Fruit fly (Drosophila melanogaster) whole organism, embryonic: ENCODE results near the gene Lim3.
A peak's percentile ranks its signal among the peaks of the same experiment; 100 is the strongest.

Source experiments
- Antp ChIP-seq: fragments of 200-800 bp; sonication (Bioruptor generic); optimal IDR thresholded peaks from 3 replicates; lab custom pipeline; 2016; ENCODE audit warnings: missing biosample characterization, missing genetic modification characterization
- CG10979 ChIP-seq: fragments of 200-800 bp; sonication (Bioruptor generic); optimal IDR thresholded peaks from 2 replicates; lab custom pipeline; 2018; ENCODE audit warnings: missing biosample characterization, mild to moderate bottlenecking, missing genetic modification characterization, moderate library complexity
- CG15269 ChIP-seq: fragments of 200-800 bp; sonication (Bioruptor generic); optimal IDR thresholded peaks from 2 replicates; lab custom pipeline; 2018; ENCODE audit warnings: missing biosample characterization, mild to moderate bottlenecking, missing genetic modification characterization, moderate library complexity
- CG1602 ChIP-seq: fragments of 200-800 bp; sonication (Bioruptor generic); optimal IDR thresholded peaks from 3 replicates; lab custom pipeline; 2016; ENCODE audit warnings: missing biosample characterization, missing genetic modification characterization
- CG17359 ChIP-seq: fragments of 200-800 bp; sonication (Bioruptor generic); optimal IDR thresholded peaks from 3 replicates; lab custom pipeline; 2018; ENCODE audit warnings: missing biosample characterization, mild to moderate bottlenecking, missing genetic modification characterization, moderate library complexity
- CG17361 ChIP-seq: fragments of 200-800 bp; sonication (Bioruptor generic); IDR thresholded peaks from 3 replicates; pipeline ENCODE4 v1.3.6; 2022; ENCODE audit warnings: missing biosample characterization, missing genetic modification characterization
- CG17612 ChIP-seq: fragments of 200-800 bp; sonication (Bioruptor generic); IDR thresholded peaks from 2 replicates; pipeline ENCODE4 v1.3.6; 2022; ENCODE audit warnings: missing biosample characterization, missing genetic modification characterization
- CG17912 ChIP-seq: fragments of 200-800 bp; sonication (Bioruptor generic); optimal IDR thresholded peaks from 2 replicates; lab custom pipeline; 2018; ENCODE audit warnings: missing biosample characterization, mild to moderate bottlenecking, missing genetic modification characterization
- CG2875 ChIP-seq: fragments of 200-800 bp; sonication (Bioruptor generic); optimal IDR thresholded peaks from 2 replicates; lab custom pipeline; 2017; ENCODE audit warnings: missing biosample characterization, mild to moderate bottlenecking, missing genetic modification characterization, missing genetic modification reagents
- CG31224 ChIP-seq: fragments of 200-800 bp; sonication (Bioruptor generic); IDR thresholded peaks from 2 replicates; pipeline ENCODE4 v1.3.6; 2022; ENCODE audit warnings: missing biosample characterization, missing genetic modification characterization
- CG43689 ChIP-seq: fragments of 200-800 bp; sonication (Bioruptor generic); IDR thresholded peaks from 2 replicates; pipeline ENCODE4 v1.3.6; 2022; ENCODE audit warnings: missing biosample characterization, missing genetic modification characterization
- CG9215 ChIP-seq: fragments of 200-800 bp; sonication (Bioruptor generic); IDR thresholded peaks from 2 replicates; pipeline ENCODE4 v1.3.6; 2022; ENCODE audit warnings: missing biosample characterization, missing genetic modification characterization
- CG9609 ChIP-seq: fragments of 200-800 bp; sonication (Bioruptor generic); optimal IDR thresholded peaks from 3 replicates; lab custom pipeline; 2016; ENCODE audit warnings: missing biosample characterization, missing genetic modification characterization
- CTCF ChIP-seq: fragments of 200-800 bp; sonication (Bioruptor generic); optimal IDR thresholded peaks from 2 replicates; lab custom pipeline; 2017; ENCODE audit warnings: missing biosample characterization, mild to moderate bottlenecking, missing genetic modification characterization, moderate library complexity
- CrebB ChIP-seq: fragments of 200-800 bp; sonication (Bioruptor generic); optimal IDR thresholded peaks from 3 replicates; lab custom pipeline; 2018; ENCODE audit warnings: missing biosample characterization, mild to moderate bottlenecking, missing genetic modification characterization
- Doc2 ChIP-seq: fragments of 200-800 bp; sonication (Bioruptor generic); IDR thresholded peaks from 2 replicates; pipeline ENCODE4 v1.3.6; 2022; ENCODE audit warnings: missing biosample characterization, missing genetic modification characterization
- MBD-R2 ChIP-seq: fragments of 200-800 bp; sonication (Bioruptor generic); IDR thresholded peaks from 2 replicates; pipeline ENCODE4 v1.3.6; 2022; ENCODE audit warnings: missing biosample characterization, missing genetic modification characterization
- Mrtf ChIP-seq: fragments of 200-800 bp; sonication (Bioruptor generic); IDR thresholded peaks from 3 replicates; pipeline ENCODE4 v1.3.6; 2022; ENCODE audit warnings: missing biosample characterization, missing genetic modification characterization
- Nf-YA ChIP-seq: fragments of 200-800 bp; sonication (Bioruptor generic); IDR thresholded peaks from 2 replicates; pipeline ENCODE4 v1.3.6; 2022; ENCODE audit warnings: missing biosample characterization, missing genetic modification characterization
- Nf-YC ChIP-seq: fragments of 200-800 bp; optimal IDR thresholded peaks from 3 replicates; lab custom pipeline; 2019; ENCODE audit warnings: missing biosample characterization, mild to moderate bottlenecking, missing genetic modification characterization, moderate library complexity
- Opbp ChIP-seq: fragments of 200-800 bp; sonication (Bioruptor generic); IDR thresholded peaks from 3 replicates; pipeline ENCODE4 v1.3.6; 2022; ENCODE audit warnings: missing biosample characterization, missing genetic modification characterization; ENCODE audit not compliant: partially characterized antibody
- Six4 ChIP-seq: fragments of 200-800 bp; sonication (Bioruptor generic); optimal IDR thresholded peaks from 2 replicates; lab custom pipeline; 2016; ENCODE audit warnings: missing biosample characterization, missing genetic modification characterization
- Sox102F ChIP-seq: fragments of 200-800 bp; sonication (Bioruptor generic); optimal IDR thresholded peaks from 2 replicates; lab custom pipeline; 2018; ENCODE audit warnings: missing biosample characterization, mild to moderate bottlenecking, missing genetic modification characterization, moderate library complexity
- Spps ChIP-seq: fragments of 200-800 bp; sonication (Bioruptor generic); optimal IDR thresholded peaks from 2 replicates; lab custom pipeline; 2018; ENCODE audit warnings: missing biosample characterization, mild to moderate bottlenecking, missing genetic modification characterization
- Vsx1 ChIP-seq: fragments of 200-800 bp; sonication (Bioruptor generic); optimal IDR thresholded peaks from 2 replicates; lab custom pipeline; 2017; ENCODE audit warnings: missing biosample characterization, mild to moderate bottlenecking, missing genetic modification characterization, missing genetic modification reagents
- ato ChIP-seq: fragments of 200-800 bp; sonication (Bioruptor generic); IDR thresholded peaks from 2 replicates; pipeline ENCODE4 v1.3.6; 2022; ENCODE audit warnings: missing biosample characterization, missing genetic modification characterization; ENCODE audit not compliant: partially characterized antibody
- chn ChIP-seq: fragments of 200-800 bp; sonication (Bioruptor generic); optimal IDR thresholded peaks from 2 replicates; lab custom pipeline; 2016; ENCODE audit warnings: missing biosample characterization, missing genetic modification characterization
- danr ChIP-seq: fragments of 200-800 bp; sonication (Bioruptor generic); IDR thresholded peaks from 2 replicates; pipeline ENCODE4 v1.3.6; 2022; ENCODE audit warnings: missing biosample characterization, missing genetic modification characterization
- disco-r ChIP-seq: fragments of 200-800 bp; sonication (Bioruptor generic); optimal IDR thresholded peaks from 2 replicates; lab custom pipeline; 2016; ENCODE audit warnings: missing biosample characterization, missing genetic modification characterization
- dpn ChIP-seq, 2 experiments: fragments of 200-800 bp; sonication (Bioruptor generic); optimal IDR thresholded peaks; 3 replicates each; lab custom pipeline; 2016; ENCODE audit warnings: missing biosample characterization in 2 of 2, missing genetic modification characterization in 2 of 2
- en ChIP-seq: fragments of 200-800 bp; sonication (Bioruptor generic); optimal IDR thresholded peaks from 2 replicates; lab custom pipeline; 2016; ENCODE audit warnings: missing biosample characterization, missing genetic modification characterization
- fd96Cb ChIP-seq: fragments of 200-800 bp; sonication (Bioruptor generic); optimal IDR thresholded peaks from 2 replicates; lab custom pipeline; 2018; ENCODE audit warnings: missing biosample characterization, mild to moderate bottlenecking, missing genetic modification characterization, moderate library complexity
- grau ChIP-seq: fragments of 200-800 bp; optimal IDR thresholded peaks from 3 replicates; lab custom pipeline; 2019; ENCODE audit warnings: missing biosample characterization, mild to moderate bottlenecking, missing genetic modification characterization, moderate library complexity
- gt ChIP-seq: fragments of 200-800 bp; sonication (Bioruptor generic); IDR thresholded peaks from 2 replicates; pipeline ENCODE4 v1.3.6; 2022; ENCODE audit warnings: missing biosample characterization, missing genetic modification characterization
- jing ChIP-seq: fragments of 200-800 bp; sonication (Bioruptor generic); optimal IDR thresholded peaks from 2 replicates; lab custom pipeline; 2018; ENCODE audit warnings: missing biosample characterization, mild to moderate bottlenecking, missing genetic modification characterization
- kni ChIP-seq: fragments of 200-800 bp; sonication (Bioruptor generic); optimal IDR thresholded peaks from 3 replicates; lab custom pipeline; 2017; ENCODE audit warnings: mild to moderate bottlenecking, missing biosample characterization, missing genetic modification reagents, missing genetic modification characterization
- lola ChIP-seq, 3 experiments: fragments of >200 bp in 2 of 3; fragments of 200-800 bp in 1 of 3; sonication (Bioruptor generic) in 1 of 3; optimal IDR thresholded peaks; 2 replicates each; lab custom pipeline; 2017 to 2019; ENCODE audit warnings: missing biosample characterization in 3 of 3, missing genetic modification characterization in 3 of 3, mild to moderate bottlenecking in 1 of 3, moderate library complexity in 1 of 3
- ro ChIP-seq: fragments of 200-800 bp; sonication (Bioruptor generic); IDR thresholded peaks from 2 replicates; pipeline ENCODE4 v1.3.6; 2022; ENCODE audit warnings: missing biosample characterization, missing genetic modification characterization
- row ChIP-seq: fragments of 200-800 bp; sonication (Bioruptor generic); IDR thresholded peaks from 3 replicates; pipeline ENCODE4 v1.3.6; 2022; ENCODE audit warnings: missing biosample characterization, missing genetic modification characterization
- schlank ChIP-seq: fragments of 200-800 bp; sonication (Bioruptor generic); optimal IDR thresholded peaks from 2 replicates; lab custom pipeline; 2018; ENCODE audit warnings: missing biosample characterization, mild to moderate bottlenecking, missing genetic modification characterization
- shn ChIP-seq: fragments of 200-800 bp; sonication (Bioruptor generic); optimal IDR thresholded peaks from 3 replicates; lab custom pipeline; 2016; ENCODE audit warnings: missing biosample characterization, missing genetic modification characterization
- sisA ChIP-seq: fragments of 200-800 bp; sonication (Bioruptor generic); IDR thresholded peaks from 2 replicates; pipeline ENCODE4 v1.3.6; 2022; ENCODE audit warnings: missing biosample characterization, missing genetic modification characterization
- stwl ChIP-seq: fragments of 200-800 bp; sonication (Bioruptor generic); optimal IDR thresholded peaks from 3 replicates; lab custom pipeline; 2018; ENCODE audit warnings: missing biosample characterization, mild to moderate bottlenecking, missing genetic modification characterization, moderate library complexity
- tin ChIP-seq: fragments of 200-800 bp; sonication (Bioruptor generic); optimal IDR thresholded peaks from 3 replicates; lab custom pipeline; 2016; ENCODE audit warnings: missing biosample characterization, missing genetic modification characterization

Lim3 gene

dm6 chr2L:19048912-19049311, 59.3 kb downstream of the Lim3 start, which contains the start of gene CG10470 (continued):
- peak; percentile 22 for TF ChIP-seq CG10979 (tag; lab: Kevin White, UChicago)
- no peak for TF ChIP-seq CG31224 (GFP tag; lab: Robert Waterston, UW)
- TF ChIP-seq CG1602 (GFP tag; lab: Kevin White, UChicago): no peak
- no peak for TF ChIP-seq Doc2 (GFP tag; lab: Robert Waterston, UW)
- TF ChIP-seq chn (GFP tag; lab: Kevin White, UChicago): no peak
- TF ChIP-seq grau (tag; lab: Kevin White, UChicago): peak; percentile 26
- TF ChIP-seq CG17361 (GFP tag; lab: Robert Waterston, UW): peak; percentile 41; the same call in 2 of the 3 replicates
- no peak for TF ChIP-seq CG2875 (GFP tag; lab: Kevin White, UChicago)
- no peak for TF ChIP-seq disco-r
- TF ChIP-seq schlank (tag; lab: Kevin White, UChicago): no peak
- no peak for TF ChIP-seq Vsx1 (GFP tag; lab: Kevin White, UChicago)
- TF ChIP-seq MBD-R2 (GFP tag; lab: Robert Waterston, UW): peak; percentile 56; the same call in 1 of the 2 replicates
- no peak for TF ChIP-seq CTCF (GFP tag; lab: Kevin White, UChicago)
- no peak for TF ChIP-seq shn
- no peak for TF ChIP-seq ro (GFP tag; lab: Robert Waterston, UW)
- no peak for TF ChIP-seq Six4
- no peak for TF ChIP-seq CG9215 (GFP tag; lab: Robert Waterston, UW)
- TF ChIP-seq jing: no peak
- TF ChIP-seq CG9609 (GFP tag; lab: Kevin White, UChicago): no peak
- TF ChIP-seq dpn (GFP tag; optimal IDR thresholded peaks at IDR 0.05; lab: Kevin White, UChicago): no peak
- TF ChIP-seq kni (GFP tag; lab: Kevin White, UChicago): no peak
- TF ChIP-seq Opbp (GFP tag; lab: Robert Waterston, UW): peak; percentile 82; the same call in 2 of the 3 replicates
- peak in 1 of 3 experiments; percentile 34 for TF ChIP-seq lola (GFP tag; optimal IDR thresholded peaks at IDR 0.05; lab: Kevin White, UChicago)
- no peak for TF ChIP-seq sisA (GFP tag; lab: Robert Waterston, UW)
- TF ChIP-seq stwl (tag; lab: Kevin White, UChicago): peak; percentile 62
- TF ChIP-seq CrebB (tag; lab: Kevin White, UChicago): no peak
- no peak for TF ChIP-seq fd96Cb
- TF ChIP-seq Mrtf: no peak
- TF ChIP-seq CG17612: no peak
- peak; percentile 71 for TF ChIP-seq ato (GFP tag; lab: Robert Waterston, UW)
- peak; percentile 54; the same call in 1 of the 3 replicates for TF ChIP-seq row
- no peak for TF ChIP-seq CG17912
- peak; percentile 19 for TF ChIP-seq Nf-YC
- no peak for TF ChIP-seq en
- no peak for TF ChIP-seq Spps (tag; lab: Kevin White, UChicago)
- TF ChIP-seq CG17359: peak; percentile 28
- TF ChIP-seq Sox102F (GFP tag; lab: Kevin White, UChicago): peak; percentile 18
- TF ChIP-seq CG15269 (tag; lab: Kevin White, UChicago): peak; percentile 53
- TF ChIP-seq Antp (GFP tag; lab: Kevin White, UChicago): no peak
- TF ChIP-seq Nf-YA (GFP tag; lab: Robert Waterston, UW): no peak
- TF ChIP-seq tin: no peak
- TF ChIP-seq danr (GFP tag; lab: Robert Waterston, UW): no peak
- TF ChIP-seq CG43689 (GFP tag; lab: Robert Waterston, UW): no peak
- no peak for TF ChIP-seq gt (GFP tag; lab: Robert Waterston, UW)
